Fruit fly (Drosophila melanogaster) whole organism, wandering third instar larva: ENCODE data around the gene XNP.

Experiments used
- Abd-B ChIP-seq: fragments of >200 bp; optimal IDR thresholded peaks from 2 replicates; lab custom pipeline; 2017; ENCODE audit warnings: missing biosample characterization, missing genetic modification characterization
- Dfd ChIP-seq: fragments of >200 bp; optimal IDR thresholded peaks from 2 replicates; lab custom pipeline; 2017; ENCODE audit warnings: missing biosample characterization, missing genetic modification characterization
- Dif ChIP-seq: fragments of 200-275, 200-300 bp; sonication (Bioruptor generic); optimal IDR thresholded peaks from 2 replicates; lab custom pipeline; 2018; ENCODE audit warnings: missing biosample characterization, missing genetic modification characterization; ENCODE audit not compliant: partially characterized antibody
- Hnf4 ChIP-seq: fragments of 200-800 bp; sonication (Bioruptor generic); optimal IDR thresholded peaks from 2 replicates; lab custom pipeline; 2016; ENCODE audit warnings: missing biosample characterization, mild to moderate bottlenecking, missing genetic modification characterization
- Hr78 ChIP-seq: fragments of >200 bp; optimal IDR thresholded peaks from 2 replicates; lab custom pipeline; 2017; ENCODE audit warnings: missing biosample characterization, missing genetic modification characterization
- Myc ChIP-seq: fragments of >200 bp; optimal IDR thresholded peaks from 2 replicates; lab custom pipeline; 2017
- OdsH ChIP-seq: fragments of 200-800 bp; sonication (Bioruptor generic); optimal IDR thresholded peaks from 2 replicates; lab custom pipeline; 2016; ENCODE audit warnings: missing biosample characterization, mild to moderate bottlenecking, missing genetic modification characterization
- Sp1 ChIP-seq: fragments of 200-800 bp; sonication (Bioruptor generic); optimal IDR thresholded peaks from 3 replicates; lab custom pipeline; 2019; ENCODE audit warnings: missing biosample characterization, mild to moderate bottlenecking, missing genetic modification characterization, moderate library complexity
- brk ChIP-seq: fragments of 200-800 bp; sonication (Bioruptor generic); optimal IDR thresholded peaks from 2 replicates; lab custom pipeline; 2016; ENCODE audit warnings: missing biosample characterization, mild to moderate bottlenecking, missing genetic modification characterization
- fru ChIP-seq: fragments of 200-800 bp; sonication (Bioruptor generic); optimal IDR thresholded peaks from 3 replicates; lab custom pipeline; 2016; ENCODE audit warnings: missing biosample characterization, mild to moderate bottlenecking, missing genetic modification characterization
- h ChIP-seq: fragments of 200-800 bp; sonication (Bioruptor generic); optimal IDR thresholded peaks from 3 replicates; lab custom pipeline; 2016; ENCODE audit warnings: missing biosample characterization, mild to moderate bottlenecking, missing genetic modification characterization
- pan ChIP-seq: fragments of >200 bp; optimal IDR thresholded peaks from 2 replicates; lab custom pipeline; 2017
- psq ChIP-seq: fragments of 200-800 bp; sonication (Bioruptor generic); optimal IDR thresholded peaks from 3 replicates; lab custom pipeline; 2017; ENCODE audit warnings: missing biosample characterization, mild to moderate bottlenecking, missing genetic modification characterization, moderate library complexity

- TF ChIP-seq brk (GFP tag; lab: Kevin White, UChicago) = no peak
- no peak for TF ChIP-seq Sp1
- TF ChIP-seq Dfd (GFP tag; lab: Kevin White, UChicago) = no peak
- no peak for TF ChIP-seq h
- TF ChIP-seq Hnf4 (GFP tag; lab: Kevin White, UChicago) = no peak
- TF ChIP-seq psq (GFP tag; lab: Kevin White, UChicago) = no peak
- no peak for TF ChIP-seq Myc (lab: Kevin White, UChicago)
- no peak for TF ChIP-seq Hr78 (GFP tag; lab: Kevin White, UChicago)
- TF ChIP-seq pan (lab: Kevin White, UChicago) = no peak
- no peak for TF ChIP-seq Dif (GFP tag; lab: Kevin White, UChicago)
- TF ChIP-seq OdsH (GFP tag; lab: Kevin White, UChicago) = no peak
- no peak for TF ChIP-seq Abd-B (GFP tag; lab: Kevin White, UChicago)
- TF ChIP-seq fru (GFP tag; lab: Kevin White, UChicago) = no peak
Observed at dm6 chr3R:25519465-25520071, 36.9 kb upstream of the XNP start.
